Worm (Caenorhabditis elegans) whole organism, L3 larva: ENCODE results near the gene Y32B12B.2.

Experiments
- aly-2 ChIP-seq: fragments of 150-350 bp; optimal IDR thresholded peaks from 2 replicates; lab custom pipeline; 2014; ENCODE audit warnings: missing biosample characterization, missing genetic modification characterization
- ama-1 ChIP-seq: fragments of 150-350 bp; optimal IDR thresholded peaks from 2 replicates; lab custom pipeline; 2018
- ceh-82 ChIP-seq: fragments of 150-350 bp; optimal IDR thresholded peaks from 2 replicates; lab custom pipeline; 2014; ENCODE audit warnings: missing biosample characterization, missing genetic modification characterization
- elt-2 ChIP-seq: sonication (generic microtip); optimal IDR thresholded peaks from 2 replicates; lab custom pipeline; 2016; ENCODE audit warnings: missing genetic modification reagents, mild to moderate bottlenecking, missing genetic modification characterization, missing compliant biosample characterization
- nhr-11 ChIP-seq: fragments of 150-350 bp; optimal IDR thresholded peaks from 2 replicates; lab custom pipeline; 2014; ENCODE audit warnings: missing biosample characterization, missing genetic modification characterization
- snpc-4 ChIP-seq: fragments of 150-350 bp; optimal IDR thresholded peaks from 2 replicates; lab custom pipeline; 2014; ENCODE audit warnings: missing biosample characterization, missing genetic modification characterization

ce11 chrV:16593792-16594059 is 55.5 kb downstream of the Y32B12B.2 start:
- no peak for TF ChIP-seq snpc-4 (tag; lab: Kevin White, UChicago)
- no peak for TF ChIP-seq nhr-11 (tag; lab: Kevin White, UChicago)
- TF ChIP-seq ceh-82 = no peak
- no peak for TF ChIP-seq aly-2 (tag; lab: Kevin White, UChicago)
- TF ChIP-seq elt-2 (tag; lab: Kevin White, UChicago) = no peak
- TF ChIP-seq ama-1 (lab: Kevin White, UChicago) = no peak
